Fruit fly (Drosophila melanogaster) whole organism, embryonic: ENCODE data around the gene CG9132.

ENCODE experiments used
- ATbp ChIP-seq: fragments of 200-800 bp; sonication (Bioruptor generic); optimal IDR thresholded peaks from 2 replicates; lab custom pipeline; 2017; ENCODE audit warnings: missing biosample characterization, mild to moderate bottlenecking, missing genetic modification characterization, missing genetic modification reagents
- Asciz ChIP-seq: fragments of 200-800 bp; sonication (Bioruptor generic); optimal IDR thresholded peaks from 2 replicates; lab custom pipeline; 2017; ENCODE audit warnings: missing biosample characterization, mild to moderate bottlenecking, missing genetic modification characterization, missing genetic modification reagents
- C15 ChIP-seq: fragments of 200-800 bp; sonication (Bioruptor generic); IDR thresholded peaks from 3 replicates; pipeline ENCODE4 v1.3.6; 2022; ENCODE audit warnings: missing biosample characterization, missing genetic modification characterization
- CG10267 ChIP-seq: fragments of 200-800 bp; sonication (Bioruptor generic); optimal IDR thresholded peaks from 2 replicates; lab custom pipeline; 2018; ENCODE audit warnings: missing biosample characterization, mild to moderate bottlenecking, missing genetic modification characterization, moderate library complexity
- CG10462 ChIP-seq: fragments of 200-800 bp; sonication (Bioruptor generic); optimal IDR thresholded peaks from 2 replicates; lab custom pipeline; 2016; ENCODE audit warnings: missing biosample characterization, missing genetic modification characterization
- CG10543 ChIP-seq: fragments of 200-800 bp; sonication (Bioruptor generic); optimal IDR thresholded peaks from 3 replicates; lab custom pipeline; 2017; ENCODE audit warnings: missing biosample characterization, mild to moderate bottlenecking, missing genetic modification characterization, moderate library complexity
- CG11093 ChIP-seq: fragments of 200-800 bp; sonication (Bioruptor generic); IDR thresholded peaks from 3 replicates; pipeline ENCODE4 v1.3.6; 2022; ENCODE audit warnings: missing biosample characterization, missing genetic modification characterization
- CG11696 ChIP-seq: fragments of 200-800 bp; sonication (Bioruptor generic); IDR thresholded peaks from 2 replicates; pipeline ENCODE4 v1.3.6; 2022; ENCODE audit warnings: missing biosample characterization, missing genetic modification characterization
- CG14710 ChIP-seq: fragments of 200-800 bp; sonication (Bioruptor generic); optimal IDR thresholded peaks from 3 replicates; lab custom pipeline; 2019; ENCODE audit warnings: missing biosample characterization, mild to moderate bottlenecking, missing genetic modification characterization, moderate library complexity
- CG14860 ChIP-seq: fragments of 200-800 bp; sonication (Bioruptor generic); IDR thresholded peaks from 3 replicates; pipeline ENCODE4 v1.3.6; 2022; ENCODE audit warnings: missing biosample characterization, missing genetic modification characterization; ENCODE audit not compliant: partially characterized antibody
- CG15073 ChIP-seq: fragments of 200-800 bp; sonication (Bioruptor generic); optimal IDR thresholded peaks from 2 replicates; lab custom pipeline; 2016; ENCODE audit warnings: missing biosample characterization, missing genetic modification characterization
- CG1603 ChIP-seq: fragments of 200-800 bp; sonication (Bioruptor generic); optimal IDR thresholded peaks from 2 replicates; lab custom pipeline; 2019; ENCODE audit warnings: missing biosample characterization, mild to moderate bottlenecking, missing genetic modification characterization, moderate library complexity
- CG16813 ChIP-seq: fragments of 200-800 bp; sonication (Bioruptor generic); IDR thresholded peaks from 3 replicates; pipeline ENCODE4 v1.3.6; 2022; ENCODE audit warnings: missing biosample characterization, missing genetic modification characterization; ENCODE audit not compliant: partially characterized antibody
- CG17328 ChIP-seq: fragments of 200-800 bp; sonication (Bioruptor generic); IDR thresholded peaks from 2 replicates; pipeline ENCODE4 v1.3.6; 2022; ENCODE audit warnings: missing biosample characterization, missing genetic modification characterization
- CG18619 ChIP-seq: fragments of 200-800 bp; sonication (Bioruptor generic); optimal IDR thresholded peaks from 3 replicates; lab custom pipeline; 2017; ENCODE audit warnings: missing biosample characterization, mild to moderate bottlenecking, missing genetic modification characterization
- CG2129 ChIP-seq: fragments of 200-800 bp; sonication (Bioruptor generic); IDR thresholded peaks from 2 replicates; pipeline ENCODE4 v1.3.6; 2022; ENCODE audit warnings: missing biosample characterization, missing genetic modification characterization; ENCODE audit not compliant: partially characterized antibody
- CG3407 ChIP-seq: fragments of 200-800 bp; sonication (Bioruptor generic); optimal IDR thresholded peaks from 2 replicates; lab custom pipeline; 2018; ENCODE audit warnings: missing biosample characterization, mild to moderate bottlenecking, missing genetic modification characterization
- CG3726 ChIP-seq: fragments of 200-800 bp; sonication (Bioruptor generic); IDR thresholded peaks from 3 replicates; pipeline ENCODE4, ENCODE4 v1.3.6; 2022; ENCODE audit warnings: missing biosample characterization, missing genetic modification characterization
- CG42726 ChIP-seq: fragments of 200-800 bp; sonication (Bioruptor generic); IDR thresholded peaks from 2 replicates; pipeline ENCODE4 v1.3.6; 2022; ENCODE audit warnings: missing biosample characterization, missing genetic modification characterization; ENCODE audit not compliant: partially characterized antibody
- CG8388 ChIP-seq: fragments of 200-800 bp; sonication (Bioruptor generic); optimal IDR thresholded peaks from 2 replicates; lab custom pipeline; 2019; ENCODE audit warnings: missing biosample characterization, mild to moderate bottlenecking, missing genetic modification characterization, moderate library complexity
- CG9437 ChIP-seq: fragments of 200-800 bp; sonication (Bioruptor generic); optimal IDR thresholded peaks from 2 replicates; lab custom pipeline; 2018; ENCODE audit warnings: missing biosample characterization, mild to moderate bottlenecking, missing genetic modification characterization
- CG9932 ChIP-seq: fragments of 200-800 bp; sonication (Bioruptor generic); IDR thresholded peaks from 2 replicates; pipeline ENCODE4 v1.3.6; 2022; ENCODE audit warnings: missing biosample characterization, missing genetic modification characterization
- CTCF ChIP-seq: fragments of 200-800 bp; sonication (Bioruptor generic); optimal IDR thresholded peaks from 2 replicates; lab custom pipeline; 2017; ENCODE audit warnings: missing biosample characterization, mild to moderate bottlenecking, missing genetic modification characterization, moderate library complexity
- D ChIP-seq, 2 experiments: fragments of 200-800 bp in 1 of 2; fragments of >200 bp in 1 of 2; sonication (Bioruptor generic) in 1 of 2; optimal IDR thresholded peaks; 2 replicates in 1 of 2; 3 replicates in 1 of 2; lab custom pipeline; 2017; ENCODE audit warnings: mild to moderate bottlenecking in 1 of 2, missing biosample characterization in 1 of 2, missing genetic modification characterization in 1 of 2, missing genetic modification reagents in 1 of 2
- Dfd ChIP-seq, 2 experiments: fragments of >200 bp; optimal IDR thresholded peaks; 2 replicates each; lab custom pipeline; 2017; ENCODE audit warnings: missing biosample characterization in 2 of 2, missing genetic modification characterization in 2 of 2
- Dip3 ChIP-seq: fragments of 200-800 bp; sonication (Bioruptor generic); optimal IDR thresholded peaks from 3 replicates; lab custom pipeline; 2016; ENCODE audit warnings: missing biosample characterization, missing genetic modification characterization
- Dp ChIP-seq: fragments of 200-800 bp; sonication (Bioruptor generic); optimal IDR thresholded peaks from 2 replicates; lab custom pipeline; 2018; ENCODE audit warnings: missing biosample characterization, mild to moderate bottlenecking, missing genetic modification characterization, moderate library complexity
- Dref ChIP-seq: fragments of 200-800 bp; sonication (Bioruptor generic); IDR thresholded peaks from 2 replicates; pipeline ENCODE4 v1.3.6; 2022; ENCODE audit warnings: missing biosample characterization, missing genetic modification characterization
- ERR ChIP-seq: fragments of 200-800 bp; sonication (Bioruptor generic); optimal IDR thresholded peaks from 2 replicates; lab custom pipeline; 2016; ENCODE audit warnings: missing biosample characterization, missing genetic modification characterization
- HmgD ChIP-seq: fragments of 200-800 bp; sonication (Bioruptor generic); optimal IDR thresholded peaks from 3 replicates; lab custom pipeline; 2016; ENCODE audit warnings: missing biosample characterization, missing genetic modification characterization
- Hr51 ChIP-seq, 2 experiments: fragments of 200-800 bp; sonication (Bioruptor generic); optimal IDR thresholded peaks; 2 replicates in 1 of 2; 3 replicates in 1 of 2; lab custom pipeline; 2016 to 2018; ENCODE audit warnings: missing biosample characterization in 2 of 2, missing genetic modification characterization in 2 of 2, mild to moderate bottlenecking in 1 of 2, moderate library complexity in 1 of 2
- Med ChIP-seq: fragments of 200-800 bp; sonication (Bioruptor generic); peaks from one replicate; lab custom pipeline; 2016; ENCODE audit warnings: missing biosample characterization, missing genetic modification characterization, mild to moderate bottlenecking, inconsistent platforms, moderate library complexity
- Myb ChIP-seq: fragments of 200-800 bp; sonication (Bioruptor generic); optimal IDR thresholded peaks from 2 replicates; lab custom pipeline; 2016; ENCODE audit warnings: missing biosample characterization, missing genetic modification characterization
- Rfx ChIP-seq: fragments of 200-800 bp; sonication (Bioruptor generic); IDR thresholded peaks from 2 replicates; pipeline ENCODE4 v1.3.6; 2022; ENCODE audit warnings: missing biosample characterization, missing genetic modification characterization
- Six4 ChIP-seq: fragments of 200-800 bp; sonication (Bioruptor generic); optimal IDR thresholded peaks from 2 replicates; lab custom pipeline; 2016; ENCODE audit warnings: missing biosample characterization, missing genetic modification characterization
- Taf1 ChIP-seq: fragments of 200-800 bp; sonication (Bioruptor generic); IDR thresholded peaks from 2 replicates; pipeline ENCODE4 v1.3.6; 2022; ENCODE audit warnings: missing biosample characterization, missing genetic modification characterization
- Usf ChIP-seq: fragments of 200-800 bp; sonication (Bioruptor generic); optimal IDR thresholded peaks from 2 replicates; lab custom pipeline; 2017; ENCODE audit warnings: missing genotype, missing biosample characterization, missing genetic modification characterization
- YL-1 ChIP-seq: fragments of 200-800 bp; sonication (Bioruptor generic); optimal IDR thresholded peaks from 3 replicates; lab custom pipeline; 2017; ENCODE audit warnings: missing biosample characterization, mild to moderate bottlenecking, missing genetic modification characterization
- bbx ChIP-seq: fragments of 200-800 bp; sonication (Bioruptor generic); IDR thresholded peaks from 2 replicates; pipeline ENCODE4 v1.3.6; 2022; ENCODE audit warnings: missing biosample characterization, missing genetic modification characterization; ENCODE audit not compliant: partially characterized antibody
- chn ChIP-seq: fragments of 200-800 bp; sonication (Bioruptor generic); optimal IDR thresholded peaks from 2 replicates; lab custom pipeline; 2016; ENCODE audit warnings: missing biosample characterization, missing genetic modification characterization
- disco-r ChIP-seq: fragments of 200-800 bp; sonication (Bioruptor generic); optimal IDR thresholded peaks from 2 replicates; lab custom pipeline; 2016; ENCODE audit warnings: missing biosample characterization, missing genetic modification characterization
- en ChIP-seq: fragments of 200-800 bp; sonication (Bioruptor generic); optimal IDR thresholded peaks from 2 replicates; lab custom pipeline; 2016; ENCODE audit warnings: missing biosample characterization, missing genetic modification characterization
- gcm ChIP-seq: fragments of 200-800 bp; sonication (Bioruptor generic); optimal IDR thresholded peaks from 2 replicates; lab custom pipeline; 2019; ENCODE audit warnings: missing biosample characterization, mild to moderate bottlenecking, missing genetic modification characterization, moderate library complexity
- insv ChIP-seq, 2 experiments: fragments of 200-800 bp; sonication (Bioruptor generic); optimal IDR thresholded peaks; 3 replicates each; lab custom pipeline; 2016 to 2018; ENCODE audit warnings: missing biosample characterization in 2 of 2, missing genetic modification characterization in 2 of 2
- maf-S ChIP-seq: fragments of 200-800 bp; sonication (Bioruptor generic); optimal IDR thresholded peaks from 2 replicates; lab custom pipeline; 2016; ENCODE audit warnings: missing biosample characterization, missing genetic modification characterization
- pita ChIP-seq: fragments of 200-800 bp; sonication (Bioruptor generic); optimal IDR thresholded peaks from 2 replicates; lab custom pipeline; 2017; ENCODE audit warnings: missing biosample characterization, mild to moderate bottlenecking, missing genetic modification characterization
- sens ChIP-seq: fragments of 200-800 bp; sonication (Bioruptor generic); peaks from one replicate; lab custom pipeline; 2016; ENCODE audit warnings: missing biosample characterization, missing genetic modification characterization
- sqz ChIP-seq: fragments of 200-800 bp; sonication (Bioruptor generic); optimal IDR thresholded peaks from 3 replicates; lab custom pipeline; 2018; ENCODE audit warnings: missing biosample characterization, mild to moderate bottlenecking, missing genetic modification characterization
- ssp ChIP-seq: fragments of 200-800 bp; sonication (Bioruptor generic); IDR thresholded peaks from 2 replicates; pipeline ENCODE4 v1.3.6; 2022; ENCODE audit warnings: missing biosample characterization, missing genetic modification characterization
- sug ChIP-seq: fragments of 200-800 bp; optimal IDR thresholded peaks from 2 replicates; lab custom pipeline; 2019; ENCODE audit warnings: missing biosample characterization, mild to moderate bottlenecking, missing genetic modification characterization, moderate library complexity
- ttk ChIP-seq: fragments of 200-800 bp; sonication (Bioruptor generic); IDR thresholded peaks from 2 replicates; pipeline ENCODE4 v2.1.2; 2022; ENCODE audit warnings: missing biosample characterization, missing genetic modification characterization

The CG9132 gene

DNA sequence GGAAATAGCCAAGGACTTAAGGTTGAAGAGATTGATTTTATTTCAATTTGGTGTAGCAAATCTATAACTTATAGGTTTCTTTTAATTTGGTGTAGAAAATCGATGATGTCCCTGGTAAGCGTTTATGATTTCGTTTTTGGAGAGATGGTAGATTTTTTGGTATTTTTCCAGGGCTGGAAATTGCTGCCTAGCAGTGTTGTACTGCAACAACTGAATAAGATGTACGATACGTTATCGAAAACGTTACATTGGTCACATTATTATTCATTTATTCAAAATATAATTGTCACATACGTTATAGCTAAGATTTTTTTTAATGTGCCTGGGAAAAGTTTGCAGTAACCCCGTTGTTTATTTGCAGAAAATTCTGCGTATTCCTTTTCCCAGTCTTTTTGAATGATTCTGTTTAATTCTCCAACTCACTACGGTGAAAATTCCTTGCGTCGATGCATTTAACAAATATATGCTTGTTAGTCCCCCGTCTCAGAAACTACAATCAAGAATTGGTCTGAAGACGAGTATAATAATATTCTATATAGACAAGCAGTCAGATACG, 13.6 kb downstream of the CG9132 start, which contains the start of the genes CG9609 and Sap30 (continued):
- TF ChIP-seq ttk (GFP tag; lab: Robert Waterston, UW) (no peak), gcm (GFP tag; lab: Kevin White, UChicago) (no peak), CG14710 (peak; percentile 61), CG10267 (peak; percentile 9), ssp (GFP tag; lab: Robert Waterston, UW) (no peak), CG10543 (no peak), CG3407 (GFP tag; lab: Kevin White, UChicago) (no peak), CG11696 (GFP tag; lab: Robert Waterston, UW) (no peak), en (no peak), insv (GFP tag; optimal IDR thresholded peaks at IDR 0.05; lab: Kevin White, UChicago) (no peak), CG9437 (peak; percentile 43), sens (GFP tag; lab: Kevin White, UChicago) (peak; percentile 83), Med (GFP tag; lab: Kevin White, UChicago) (peak; percentile 71), ERR (GFP tag; lab: Kevin White, UChicago) (no peak), ATbp (no peak), sqz (GFP tag; lab: Kevin White, UChicago) (no peak), disco-r (GFP tag; lab: Kevin White, UChicago) (no peak), CG15073 (GFP tag; lab: Kevin White, UChicago) (no peak), maf-S (GFP tag; lab: Kevin White, UChicago) (no peak), Asciz (GFP tag; lab: Kevin White, UChicago) (no peak), YL-1 (no peak), Six4 (GFP tag; lab: Kevin White, UChicago) (no peak), D (optimal IDR thresholded peaks at IDR 0.05; lab: Kevin White, UChicago) (no peak), D (GFP tag; optimal IDR thresholded peaks at IDR 0.05; lab: Kevin White, UChicago) (no peak), CG10462 (GFP tag; lab: Kevin White, UChicago) (no peak), CG17328 (GFP tag; lab: Robert Waterston, UW) (no peak), CG18619 (GFP tag; lab: Kevin White, UChicago) (no peak), Myb (GFP tag; lab: Kevin White, UChicago) (peak; percentile 66), sug (no peak), Dip3 (no peak), CG8388 (GFP tag; lab: Kevin White, UChicago) (no peak), Dfd (GFP tag; optimal IDR thresholded peaks at IDR 0.05; lab: Kevin White, UChicago) (no peak), CG3726 (GFP tag; lab: Robert Waterston, UW) (no peak), CG9932 (peak; percentile 26; the same call in 1 of the 2 replicates)

DNA sequence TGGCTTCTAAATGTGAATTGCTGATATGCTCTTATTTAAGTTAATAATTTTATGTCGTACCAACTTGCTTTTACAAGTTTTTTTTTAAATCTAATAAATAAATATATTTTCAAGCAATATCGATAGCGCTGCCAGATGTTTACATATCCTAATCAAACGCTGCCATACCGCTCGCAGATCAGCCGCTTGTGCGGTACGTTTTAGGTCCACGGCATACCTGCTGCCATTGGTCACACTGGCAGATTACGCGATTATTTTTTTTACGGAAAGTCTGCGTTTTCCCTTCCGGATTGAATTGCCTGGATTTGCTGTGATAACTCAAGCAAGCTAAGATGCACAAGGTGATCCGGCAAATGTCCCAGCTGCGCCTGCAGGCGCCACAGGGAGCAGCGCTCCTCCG, 16.8 kb downstream of the CG9132 start, which contains the start of gene mRpL22:
TSS of gene mRpL22 (plus strand) at position 191 of the 400 bp plus-strand sequence.
- TF ChIP-seq pita (GFP tag; lab: Kevin White, UChicago), result no peak
- no peak for TF ChIP-seq C15 (GFP tag; lab: Robert Waterston, UW)
- peak; percentile 8 for TF ChIP-seq CG1603
- TF ChIP-seq CG42726 (GFP tag; lab: Robert Waterston, UW), result no peak
- TF ChIP-seq chn, result no peak
- TF ChIP-seq HmgD (GFP tag; lab: Kevin White, UChicago), result no peak
- TF ChIP-seq Rfx (GFP tag; lab: Robert Waterston, UW), result peak; percentile 31; the same call in 1 of the 2 replicates
- no peak for TF ChIP-seq Taf1
- TF ChIP-seq CG10267, result peak; percentile 6
- no peak for TF ChIP-seq CG15073 (GFP tag; lab: Kevin White, UChicago)
- TF ChIP-seq CG11093 (GFP tag; lab: Robert Waterston, UW), result no peak
- no peak for TF ChIP-seq CG2129 (GFP tag; lab: Robert Waterston, UW)
- TF ChIP-seq CTCF (GFP tag; lab: Kevin White, UChicago), result no peak
- peak; percentile 47 for TF ChIP-seq Dref (GFP tag; lab: Robert Waterston, UW)
- TF ChIP-seq CG16813, result peak; percentile 38; the same call in 1 of the 3 replicates
- no peak for TF ChIP-seq Hr51 (GFP tag; optimal IDR thresholded peaks at IDR 0.05; lab: Kevin White, UChicago)
- peak; percentile 38 for TF ChIP-seq sqz (GFP tag; lab: Kevin White, UChicago)
- TF ChIP-seq Dp (GFP tag; lab: Kevin White, UChicago), result peak; percentile 76
- TF ChIP-seq Usf (GFP tag; lab: Kevin White, UChicago), result no peak
- TF ChIP-seq bbx, result peak; percentile 36; the same call in 1 of the 2 replicates
- TF ChIP-seq Med (GFP tag; lab: Kevin White, UChicago), result peak; percentile 37
- TF ChIP-seq CG14860 (GFP tag; lab: Robert Waterston, UW), result no peak
